Fruit fly (Drosophila melanogaster): ENCODE results near the gene CG3961.

Gene CG3961

dm6 chr3L:18901411-18901810 lies 11.1 kb upstream of the CG3961 start, which contains the start of the genes arx and CG6843 (continued):
- TF ChIP-seq Six4 (GFP tag; optimal IDR thresholded peaks at IDR 0.05) (no peak), Ptx1 (GFP tag; IDR thresholded peaks at IDR 0.05) (no peak), sens-2 (GFP tag; IDR thresholded peaks at IDR 0.05) (no peak), Ets97D (GFP tag; optimal IDR thresholded peaks at IDR 0.05) (peak; percentile 55), hth (optimal IDR thresholded peaks at IDR 0.05) (no peak), Opbp (GFP tag; IDR thresholded peaks at IDR 0.05; ENCODE audit: partially characterized antibody) (peak; percentile 95), CG6689 (GFP tag; IDR thresholded peaks at IDR 0.05) (no peak), mld (GFP tag; IDR thresholded peaks at IDR 0.05; ENCODE audit: partially characterized antibody) (peak; percentile 85; the same call in 2 of the 3 replicates), CG2116 (GFP tag; optimal IDR thresholded peaks at IDR 0.05) (peak; percentile 95), Bgb (GFP tag; IDR thresholded peaks at IDR 0.05; ENCODE audit: partially characterized antibody) (peak; percentile 93), so (GFP tag; IDR thresholded peaks at IDR 0.05) (peak; percentile 78; the same call in 1 of the 3 replicates), fd3F (GFP tag; optimal IDR thresholded peaks at IDR 0.05) (no peak), TFAM (GFP tag; optimal IDR thresholded peaks at IDR 0.05) (no peak), sens (GFP tag) (peak; percentile 70), CG7745 (tag; optimal IDR thresholded peaks at IDR 0.05) (no peak), CG11504 (tag; optimal IDR thresholded peaks at IDR 0.05) (no peak), Dip3 (GFP tag; optimal IDR thresholded peaks at IDR 0.05) (no peak), CG13287 (GFP tag; IDR thresholded peaks at IDR 0.05; ENCODE audit: partially characterized antibody) (peak; percentile 96), ro (GFP tag; IDR thresholded peaks at IDR 0.05) (no peak), Myb (GFP tag; optimal IDR thresholded peaks at IDR 0.05) (peak; percentile 40), Asciz (GFP tag; optimal IDR thresholded peaks at IDR 0.05) (no peak), hbn (GFP tag; IDR thresholded peaks at IDR 0.05; ENCODE audit: partially characterized antibody) (peak; percentile 90), MBD-R2 (GFP tag; IDR thresholded peaks at IDR 0.05) (peak; percentile 84), CG32772 (GFP tag; IDR thresholded peaks at IDR 0.05) (no peak), CG7963 (GFP tag; IDR thresholded peaks at IDR 0.05; ENCODE audit: partially characterized antibody) (peak; percentile 88), CG3838 (GFP tag; optimal IDR thresholded peaks at IDR 0.05) (no peak), CG15479 (GFP tag; optimal IDR thresholded peaks at IDR 0.05) (no peak), h (optimal IDR thresholded peaks at IDR 0.05) (no peak), CG13424 (tag; optimal IDR thresholded peaks at IDR 0.05) (no peak), otp (GFP tag; IDR thresholded peaks at IDR 0.05) (no peak), nerfin-1 (tag; optimal IDR thresholded peaks at IDR 0.05) (no peak), ase (GFP tag; IDR thresholded peaks at IDR 0.05) (no peak), CTCF (GFP tag; optimal IDR thresholded peaks at IDR 0.05) (peak; percentile 4), HmgD (GFP tag; optimal IDR thresholded peaks at IDR 0.05) (peak; percentile 24), Mes4 (GFP tag; optimal IDR thresholded peaks at IDR 0.05) (no peak), Doc3 (GFP tag; IDR thresholded peaks at IDR 0.05; ENCODE audit: partially characterized antibody) (peak; percentile 87), CHES-1-like (GFP tag; optimal IDR thresholded peaks at IDR 0.05) (peak; percentile 40), CG10321 (GFP tag; IDR thresholded peaks at IDR 0.05) (no peak), fu2 (GFP tag; optimal IDR thresholded peaks at IDR 0.05) (no peak), cas (GFP tag; IDR thresholded peaks at IDR 0.05) (no peak), CG17359 (tag; optimal IDR thresholded peaks at IDR 0.05) (no peak), ato (GFP tag; IDR thresholded peaks at IDR 0.05; ENCODE audit: partially characterized antibody) (peak; percentile 86), insv (GFP tag; optimal IDR thresholded peaks at IDR 0.05) (no peak), CG9437 (GFP tag; optimal IDR thresholded peaks at IDR 0.05) (no peak), Neu2 (GFP tag; optimal IDR thresholded peaks at IDR 0.05; ENCODE audit: borderline replicate concordance) (no peak), tup (GFP tag; optimal IDR thresholded peaks at IDR 0.05) (no peak), maf-S (GFP tag; optimal IDR thresholded peaks at IDR 0.05) (no peak), HLH3B (GFP tag; IDR thresholded peaks at IDR 0.05) (no peak), CG14014 (GFP tag; IDR thresholded peaks at IDR 0.05) (no peak), CG2199 (GFP tag; IDR thresholded peaks at IDR 0.05) (peak; percentile 13; the same call in 1 of the 3 replicates), trem (tag; optimal IDR thresholded peaks at IDR 0.05) (peak; percentile 70), stwl (tag; optimal IDR thresholded peaks at IDR 0.05) (peak; percentile 87)

All from whole organism, embryonic.